Worm (Caenorhabditis elegans) whole organism, early embryonic: ENCODE results near the gene H01M10.1.

Experiments used
- B0310.2 ChIP-seq: sonication (generic microtip); optimal IDR thresholded peaks from 2 replicates; lab custom pipeline; 2016; ENCODE audit warnings: mild to moderate bottlenecking, missing genetic modification characterization, missing compliant biosample characterization
- F13C5.2 ChIP-seq: sonication (generic microtip); optimal IDR thresholded peaks from 2 replicates; lab custom pipeline; 2017; ENCODE audit warnings: mild to moderate bottlenecking, missing genetic modification characterization, inconsistent platforms, missing compliant biosample characterization
- aly-1 ChIP-seq: sonication (generic microtip); optimal IDR thresholded peaks from 2 replicates; lab custom pipeline; 2016; ENCODE audit warnings: missing genetic modification characterization, missing compliant biosample characterization
- ama-1 ChIP-seq: fragments of 150-350 bp; optimal IDR thresholded peaks from 2 replicates; lab custom pipeline; 2014
- ceh-13 ChIP-seq: fragments of 200-800 bp; sonication (Bioruptor generic); optimal IDR thresholded peaks from 2 replicates; lab custom pipeline; 2018; ENCODE audit warnings: mild to moderate bottlenecking, missing genetic modification characterization, missing compliant biosample characterization
- ceh-36 ChIP-seq: sonication (generic microtip); optimal IDR thresholded peaks from 2 replicates; lab custom pipeline; 2016; ENCODE audit warnings: missing genetic modification characterization, inconsistent platforms, missing compliant biosample characterization
- ets-7 ChIP-seq: sonication (generic microtip); optimal IDR thresholded peaks from 2 replicates; lab custom pipeline; 2016; ENCODE audit warnings: missing genotype, missing genetic modification characterization, missing compliant biosample characterization
- flt-1 ChIP-seq: fragments of 200-800 bp; sonication (Bioruptor generic); IDR thresholded peaks from 2 replicates; pipeline ENCODE4 v1.3.6; 2022; ENCODE audit warnings: missing genetic modification characterization, missing compliant biosample characterization
- hmbx-1 ChIP-seq: sonication (generic microtip); optimal IDR thresholded peaks from 2 replicates; lab custom pipeline; 2016; ENCODE audit warnings: mild to moderate bottlenecking, missing genetic modification characterization, missing compliant biosample characterization
- hmg-4 ChIP-seq: fragments of 200-800 bp; sonication (Bioruptor generic); optimal IDR thresholded peaks from 2 replicates; lab custom pipeline; 2018; ENCODE audit warnings: mild to moderate bottlenecking, missing genetic modification characterization, missing compliant biosample characterization
- hnd-1 ChIP-seq: sonication (generic microtip); optimal IDR thresholded peaks from 2 replicates; lab custom pipeline; 2016; ENCODE audit warnings: missing genetic modification characterization, missing compliant biosample characterization
- pes-1 ChIP-seq: fragments of 200-800 bp; sonication (Bioruptor generic); IDR thresholded peaks from 2 replicates; pipeline ENCODE4 v1.3.6; 2022; ENCODE audit warnings: missing genetic modification reagents, missing genetic modification characterization, missing compliant biosample characterization
- scrt-1 ChIP-seq: fragments of 200-800 bp; sonication (Bioruptor generic); IDR thresholded peaks from 2 replicates; pipeline ENCODE4 v1.3.6; 2022; ENCODE audit warnings: missing genetic modification characterization, missing compliant biosample characterization
- sea-1 ChIP-seq: fragments of 200-800 bp; sonication (Bioruptor generic); conservative IDR thresholded peaks from 2 replicates; pipeline ENCODE4 v1.3.6; 2022; ENCODE audit warnings: missing genetic modification characterization, missing compliant biosample characterization
- tbx-11 ChIP-seq: fragments of 200-800 bp; sonication (Bioruptor generic); IDR thresholded peaks from 2 replicates; pipeline ENCODE4 v1.3.6; 2022; ENCODE audit warnings: missing genetic modification characterization, missing compliant biosample characterization
- tbx-37 ChIP-seq: fragments of 200-800 bp; sonication (Bioruptor generic); conservative IDR thresholded peaks from 2 replicates; pipeline ENCODE4 v1.3.6; 2022; ENCODE audit warnings: missing genetic modification reagents, missing genetic modification characterization, missing compliant biosample characterization
- tra-4 ChIP-seq: sonication (generic microtip); optimal IDR thresholded peaks from 2 replicates; lab custom pipeline; 2017; ENCODE audit warnings: missing genetic modification characterization, missing compliant biosample characterization

H01M10.1 gene

ce11 chrX:2564047-2564446, 16.3 kb downstream of the H01M10.1 start, which contains the start of gene dhcr-24:
TSS of gene dhcr-24 (minus strand) at chrX:2564147.
- TF ChIP-seq scrt-1 = no peak
- no peak for TF ChIP-seq aly-1 (tag; lab: Kevin White, UChicago)
- TF ChIP-seq tra-4 (tag; lab: Kevin White, UChicago) = no peak
- TF ChIP-seq hmg-4 (GFP tag; lab: Kevin White, UChicago) = no peak
- no peak for TF ChIP-seq ceh-36 (tag; lab: Kevin White, UChicago)
- no peak for TF ChIP-seq hnd-1 (tag; lab: Kevin White, UChicago)
- no peak for TF ChIP-seq ceh-13 (GFP tag; lab: Kevin White, UChicago)
- TF ChIP-seq ets-7 (tag; lab: Kevin White, UChicago) = no peak
- TF ChIP-seq B0310.2 (tag; lab: Kevin White, UChicago) = no peak
- no peak for TF ChIP-seq tbx-11 (GFP tag; lab: Robert Waterston, UW)
- no peak for TF ChIP-seq sea-1 (GFP tag; lab: Robert Waterston, UW)

- TF ChIP-seq tra-4 (tag; lab: Kevin White, UChicago) = no peak
- no peak for TF ChIP-seq tbx-11 (GFP tag; lab: Robert Waterston, UW)
- TF ChIP-seq tbx-37 (GFP tag; lab: Robert Waterston, UW) = no peak
- TF ChIP-seq aly-1 (tag; lab: Kevin White, UChicago) = no peak
- TF ChIP-seq ama-1 (lab: Kevin White, UChicago) = no peak
- TF ChIP-seq hmbx-1 = no peak
- no peak for TF ChIP-seq ceh-13 (GFP tag; lab: Kevin White, UChicago)
- TF ChIP-seq ceh-36 (tag; lab: Kevin White, UChicago) = no peak
- no peak for TF ChIP-seq sea-1 (GFP tag; lab: Robert Waterston, UW)
- TF ChIP-seq scrt-1 = no peak
Observed at ce11 chrX:2559979-2560378, 20.4 kb downstream of the H01M10.1 start, which contains the start of gene F52H2.5. TSS of gene F52H2.5 (minus strand) at chrX:2560079.

DNA sequence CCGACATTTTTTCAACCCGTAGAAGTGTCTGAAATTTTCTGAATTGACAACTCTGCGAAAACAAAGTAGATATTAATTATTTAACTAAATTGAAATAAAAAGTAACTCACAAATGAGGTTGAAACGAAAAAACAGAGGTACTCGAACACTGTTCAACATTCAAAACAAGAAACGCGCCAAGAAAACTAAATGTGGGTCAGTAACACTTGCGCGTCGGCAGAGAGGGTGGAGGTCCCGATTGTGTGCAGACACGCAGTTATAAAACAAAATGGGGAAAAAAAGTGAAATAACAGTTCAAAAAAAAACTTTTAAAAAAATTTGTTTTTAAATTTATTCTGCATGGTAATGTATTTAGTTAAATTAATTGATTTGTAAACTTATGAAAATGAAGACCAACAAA, 21.0 kb downstream of the H01M10.1 start:
- TF ChIP-seq F13C5.2 (tag; lab: Kevin White, UChicago) (peak; percentile 4), sea-1 (GFP tag; lab: Robert Waterston, UW) (no peak), tbx-37 (GFP tag; lab: Robert Waterston, UW) (no peak)

DNA sequence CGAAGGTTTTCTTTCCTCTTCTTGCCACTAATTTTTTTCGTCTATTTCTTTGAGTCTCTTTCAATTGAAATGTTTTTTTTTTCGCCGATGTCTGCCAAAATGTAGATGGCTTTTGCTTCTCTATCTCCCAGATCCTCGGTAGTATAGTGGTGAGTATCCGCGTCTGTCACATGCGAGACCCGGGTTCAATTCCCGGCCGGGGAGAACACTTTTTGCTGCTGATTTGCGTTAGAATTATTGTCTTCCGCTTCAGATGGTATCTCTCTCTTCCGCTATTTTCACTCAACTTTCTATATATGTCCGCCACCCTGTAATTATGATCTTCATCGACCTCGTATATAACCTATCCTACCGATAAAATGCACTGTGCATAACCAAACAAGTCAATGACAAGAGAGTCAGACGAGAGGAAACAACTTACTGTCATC, 26.9 kb downstream of the H01M10.1 start:
- TF ChIP-seq ets-7 (tag; lab: Kevin White, UChicago) = peak; percentile 64
- no peak for TF ChIP-seq hmbx-1
- peak; percentile 54 for TF ChIP-seq hnd-1 (tag; lab: Kevin White, UChicago)
- TF ChIP-seq sea-1 (GFP tag; lab: Robert Waterston, UW) = no peak
- TF ChIP-seq ama-1 (lab: Kevin White, UChicago) = no peak
- peak; percentile 46 for TF ChIP-seq F13C5.2 (tag; lab: Kevin White, UChicago)
- peak; percentile 76 for TF ChIP-seq pes-1 (GFP tag; lab: Robert Waterston, UW)
- peak; percentile 22 for TF ChIP-seq ceh-36 (tag; lab: Kevin White, UChicago)
- no peak for TF ChIP-seq hmg-4 (GFP tag; lab: Kevin White, UChicago)
- TF ChIP-seq scrt-1 = peak; percentile 71
- TF ChIP-seq tbx-37 (GFP tag; lab: Robert Waterston, UW) = peak; percentile 28
- no peak for TF ChIP-seq B0310.2 (tag; lab: Kevin White, UChicago)
- TF ChIP-seq tbx-11 (GFP tag; lab: Robert Waterston, UW) = peak; percentile 68
- peak; percentile 49 for TF ChIP-seq aly-1 (tag; lab: Kevin White, UChicago)
- peak; percentile 30; the same call in 1 of the 2 replicates for TF ChIP-seq flt-1 (GFP tag; lab: Robert Waterston, UW)
- no peak for TF ChIP-seq ceh-13 (GFP tag; lab: Kevin White, UChicago)
- no peak for TF ChIP-seq tra-4 (tag; lab: Kevin White, UChicago)

DNA sequence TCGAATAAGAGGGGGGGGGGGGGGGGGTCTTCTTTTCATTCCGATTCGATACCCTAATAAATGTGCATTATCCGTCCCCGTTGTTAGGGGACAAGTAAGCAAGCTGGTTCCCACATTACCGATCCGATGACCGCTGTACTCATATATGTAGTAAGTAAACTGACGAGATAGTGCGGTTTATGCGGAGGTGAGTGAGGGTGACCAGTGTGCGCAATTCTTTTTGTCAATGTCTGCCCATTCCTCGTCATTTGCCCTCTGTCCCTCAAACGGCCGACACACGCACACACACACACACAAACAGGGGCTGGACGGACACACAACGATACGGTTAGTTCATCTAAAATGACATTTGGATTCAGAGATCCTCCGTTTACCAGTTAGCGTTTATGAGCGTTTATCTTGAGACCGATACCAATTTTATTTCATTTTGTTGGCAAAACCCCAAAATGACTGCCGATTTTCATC, 28.1 kb downstream of the H01M10.1 start, which contains the start of gene aat-3:
TSS of gene aat-3 (plus strand) at position 51 of the 465 bp plus-strand sequence.
- TF ChIP-seq hmg-4 (GFP tag; lab: Kevin White, UChicago) (peak; percentile 73), hmbx-1 (no peak)

ce11 chrX:2551450-2551849, 28.9 kb downstream of the H01M10.1 start:
- TF ChIP-seq hnd-1 (tag; lab: Kevin White, UChicago) = no peak
- TF ChIP-seq hmg-4 (GFP tag; lab: Kevin White, UChicago) = no peak
- TF ChIP-seq tra-4 (tag; lab: Kevin White, UChicago) = no peak
- TF ChIP-seq ceh-36 (tag; lab: Kevin White, UChicago) = no peak

DNA sequence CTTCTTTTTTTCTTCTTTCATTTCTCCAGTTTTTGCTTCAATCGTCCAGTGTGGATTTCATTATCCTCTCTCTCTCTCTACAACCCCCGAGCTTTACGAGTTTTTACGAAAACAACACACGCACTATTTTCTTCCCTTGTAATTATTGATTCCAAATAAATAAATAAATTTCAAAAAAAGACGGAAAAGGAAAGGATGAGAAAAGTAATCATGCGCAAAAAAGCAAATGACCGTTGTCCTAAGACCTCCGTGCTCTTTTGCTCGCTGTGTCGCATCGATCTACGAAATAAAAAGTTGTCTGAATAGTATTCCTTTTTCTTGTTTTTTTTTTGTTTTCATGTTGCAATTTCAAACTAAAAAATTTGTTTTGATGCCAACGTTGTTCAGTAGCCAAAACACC, 29.7 kb downstream of the H01M10.1 start:
- TF ChIP-seq ets-7 (tag; lab: Kevin White, UChicago) (no peak), hnd-1 (tag; lab: Kevin White, UChicago) (no peak), pes-1 (GFP tag; lab: Robert Waterston, UW) (no peak), F13C5.2 (tag; lab: Kevin White, UChicago) (no peak), tbx-11 (GFP tag; lab: Robert Waterston, UW) (no peak), tbx-37 (GFP tag; lab: Robert Waterston, UW) (no peak), B0310.2 (tag; lab: Kevin White, UChicago) (no peak), ceh-36 (tag; lab: Kevin White, UChicago) (no peak), tra-4 (tag; lab: Kevin White, UChicago) (no peak), hmbx-1 (no peak), flt-1 (GFP tag; lab: Robert Waterston, UW) (no peak), hmg-4 (GFP tag; lab: Kevin White, UChicago) (no peak), ama-1 (lab: Kevin White, UChicago) (no peak)

ce11 chrX:2549322-2549721, 31.1 kb downstream of the H01M10.1 start:
- TF ChIP-seq ama-1 (lab: Kevin White, UChicago) (no peak), flt-1 (GFP tag; lab: Robert Waterston, UW) (peak; percentile 83), hmg-4 (GFP tag; lab: Kevin White, UChicago) (peak; percentile 96), tbx-11 (GFP tag; lab: Robert Waterston, UW) (peak; percentile 91), ceh-13 (GFP tag; lab: Kevin White, UChicago) (peak; percentile 87), scrt-1 (peak; percentile 88), F13C5.2 (tag; lab: Kevin White, UChicago) (peak; percentile 90), hmbx-1 (peak; percentile 78), B0310.2 (tag; lab: Kevin White, UChicago) (peak; percentile 78), pes-1 (GFP tag; lab: Robert Waterston, UW) (peak; percentile 94), sea-1 (GFP tag; lab: Robert Waterston, UW) (peak; percentile 91), ceh-36 (tag; lab: Kevin White, UChicago) (peak; percentile 91), ets-7 (tag; lab: Kevin White, UChicago) (peak; percentile 72), hnd-1 (tag; lab: Kevin White, UChicago) (peak; percentile 83), aly-1 (tag; lab: Kevin White, UChicago) (peak; percentile 87), tra-4 (tag; lab: Kevin White, UChicago) (peak; percentile 78), tbx-37 (GFP tag; lab: Robert Waterston, UW) (peak; percentile 76)
